Fruit fly (Drosophila melanogaster) whole organism, embryonic: ENCODE measurements around the gene mRpL20.

Source experiments
- Atf3 ChIP-seq: fragments of 200-800 bp; sonication (Bioruptor generic); optimal IDR thresholded peaks from 3 replicates; lab custom pipeline; 2016; ENCODE audit warnings: missing biosample characterization, missing genetic modification characterization
- B-H1 ChIP-seq: fragments of 200-800 bp; sonication (Bioruptor generic); IDR thresholded peaks from 3 replicates; pipeline ENCODE4 v1.3.6; 2022; ENCODE audit warnings: missing biosample characterization, missing genetic modification characterization
- Blimp-1 ChIP-seq: fragments of 200-800 bp; sonication (Bioruptor generic); optimal IDR thresholded peaks from 3 replicates; lab custom pipeline; 2018; ENCODE audit warnings: missing biosample characterization, missing genetic modification characterization, mild to moderate bottlenecking, moderate library complexity, missing genetic modification reagents
- Bteb2 ChIP-seq: fragments of 200-800 bp; sonication (Bioruptor generic); optimal IDR thresholded peaks from 2 replicates; lab custom pipeline; 2016; ENCODE audit warnings: missing biosample characterization, missing genetic modification characterization
- CG10209 ChIP-seq: fragments of 200-800 bp; sonication (Bioruptor generic); optimal IDR thresholded peaks from 3 replicates; lab custom pipeline; 2017; ENCODE audit warnings: missing biosample characterization, mild to moderate bottlenecking, missing genetic modification characterization, missing genetic modification reagents
- CG10321 ChIP-seq: fragments of 200-800 bp; sonication (Bioruptor generic); IDR thresholded peaks from 2 replicates; pipeline ENCODE4 v1.3.6; 2022; ENCODE audit warnings: missing biosample characterization, missing genetic modification characterization
- CG10979 ChIP-seq: fragments of 200-800 bp; sonication (Bioruptor generic); optimal IDR thresholded peaks from 2 replicates; lab custom pipeline; 2018; ENCODE audit warnings: missing biosample characterization, mild to moderate bottlenecking, missing genetic modification characterization, moderate library complexity
- CG12071 ChIP-seq: fragments of 200-800 bp; sonication (Bioruptor generic); optimal IDR thresholded peaks from 3 replicates; lab custom pipeline; 2018; ENCODE audit warnings: missing biosample characterization, mild to moderate bottlenecking, missing genetic modification characterization
- CG12942 ChIP-seq: fragments of 200-800 bp; sonication (Bioruptor generic); optimal IDR thresholded peaks from 3 replicates; lab custom pipeline; 2016; ENCODE audit warnings: missing biosample characterization, missing genetic modification characterization
- CG14860 ChIP-seq: fragments of 200-800 bp; sonication (Bioruptor generic); IDR thresholded peaks from 3 replicates; pipeline ENCODE4 v1.3.6; 2022; ENCODE audit warnings: missing biosample characterization, missing genetic modification characterization; ENCODE audit not compliant: partially characterized antibody
- CG1603 ChIP-seq: fragments of 200-800 bp; sonication (Bioruptor generic); optimal IDR thresholded peaks from 2 replicates; lab custom pipeline; 2019; ENCODE audit warnings: missing biosample characterization, mild to moderate bottlenecking, missing genetic modification characterization, moderate library complexity
- CG2678 ChIP-seq: fragments of 200-800 bp; sonication (Bioruptor generic); optimal IDR thresholded peaks from 3 replicates; lab custom pipeline; 2019; ENCODE audit warnings: missing biosample characterization, mild to moderate bottlenecking, missing genetic modification characterization, moderate library complexity
- CG30020 ChIP-seq: fragments of 200-800 bp; optimal IDR thresholded peaks from 2 replicates; lab custom pipeline; 2019; ENCODE audit warnings: missing biosample characterization, mild to moderate bottlenecking, missing genetic modification characterization, moderate library complexity
- CG34376 ChIP-seq: fragments of 200-800 bp; sonication (Bioruptor generic); optimal IDR thresholded peaks from 2 replicates; lab custom pipeline; 2018; ENCODE audit warnings: missing biosample characterization, mild to moderate bottlenecking, missing genetic modification characterization
- CG34422 ChIP-seq: fragments of 200-800 bp; sonication (Bioruptor generic); IDR thresholded peaks from 3 replicates; pipeline ENCODE4 v1.3.6; 2022; ENCODE audit warnings: missing biosample characterization, missing genetic modification characterization
- CG4730 ChIP-seq: fragments of 200-800 bp; sonication (Bioruptor generic); IDR thresholded peaks from 2 replicates; pipeline ENCODE4 v1.3.6; 2022; ENCODE audit warnings: missing biosample characterization, missing genetic modification characterization
- CG5180 ChIP-seq: fragments of 200-800 bp; sonication (Bioruptor generic); optimal IDR thresholded peaks from 3 replicates; lab custom pipeline; 2017; ENCODE audit warnings: missing biosample characterization, missing genetic modification characterization, mild to moderate bottlenecking, moderate library complexity, missing genetic modification reagents
- CG6272 ChIP-seq: fragments of 200-800 bp; sonication (Bioruptor generic); IDR thresholded peaks from 2 replicates; pipeline ENCODE4 v1.3.6; 2022; ENCODE audit warnings: missing biosample characterization, missing genetic modification characterization
- CG7987 ChIP-seq: fragments of 200-800 bp; sonication (Bioruptor generic); optimal IDR thresholded peaks from 2 replicates; lab custom pipeline; 2018; ENCODE audit warnings: missing biosample characterization, mild to moderate bottlenecking, missing genetic modification characterization, moderate library complexity
- D19A ChIP-seq: fragments of 200-800 bp; optimal IDR thresholded peaks from 3 replicates; lab custom pipeline; 2019; ENCODE audit warnings: missing biosample characterization, mild to moderate bottlenecking, missing genetic modification characterization, moderate library complexity
- Dfd ChIP-seq, 2 experiments: fragments of >200 bp; optimal IDR thresholded peaks; 2 replicates each; lab custom pipeline; 2017; ENCODE audit warnings: missing biosample characterization in 2 of 2, missing genetic modification characterization in 2 of 2
- Doc2 ChIP-seq: fragments of 200-800 bp; sonication (Bioruptor generic); IDR thresholded peaks from 2 replicates; pipeline ENCODE4 v1.3.6; 2022; ENCODE audit warnings: missing biosample characterization, missing genetic modification characterization
- Drgx ChIP-seq: fragments of 200-800 bp; sonication (Bioruptor generic); IDR thresholded peaks from 2 replicates; pipeline ENCODE4 v1.3.6; 2022; ENCODE audit warnings: missing biosample characterization, missing genetic modification characterization
- Elba2 ChIP-seq: fragments of 200-800 bp; sonication (Bioruptor generic); optimal IDR thresholded peaks from 3 replicates; lab custom pipeline; 2016; ENCODE audit warnings: missing biosample characterization, missing genetic modification characterization
- HmgZ ChIP-seq: fragments of 200-800 bp; sonication (Bioruptor generic); optimal IDR thresholded peaks from 2 replicates; lab custom pipeline; 2018; ENCODE audit warnings: missing biosample characterization, mild to moderate bottlenecking, missing genetic modification characterization
- Hmx ChIP-seq: fragments of 200-800 bp; sonication (Bioruptor generic); optimal IDR thresholded peaks from 2 replicates; lab custom pipeline; 2016; ENCODE audit warnings: missing biosample characterization, missing genetic modification characterization
- Kr ChIP-seq: fragments of 200-800 bp; sonication (Bioruptor generic); optimal IDR thresholded peaks from 2 replicates; lab custom pipeline; 2017; ENCODE audit warnings: missing biosample characterization, mild to moderate bottlenecking, missing genetic modification characterization
- NC2β ChIP-seq: fragments of 200-800 bp; sonication (Bioruptor generic); optimal IDR thresholded peaks from 2 replicates; lab custom pipeline; 2016; ENCODE audit warnings: missing biosample characterization, missing genetic modification characterization
- NfI ChIP-seq: fragments of 200-800 bp; sonication (Bioruptor generic); optimal IDR thresholded peaks from 3 replicates; lab custom pipeline; 2018; ENCODE audit warnings: missing biosample characterization, mild to moderate bottlenecking, missing genetic modification characterization, moderate library complexity
- Rfx ChIP-seq: fragments of 200-800 bp; sonication (Bioruptor generic); IDR thresholded peaks from 2 replicates; pipeline ENCODE4 v1.3.6; 2022; ENCODE audit warnings: missing biosample characterization, missing genetic modification characterization
- Six4 ChIP-seq: fragments of 200-800 bp; sonication (Bioruptor generic); optimal IDR thresholded peaks from 2 replicates; lab custom pipeline; 2016; ENCODE audit warnings: missing biosample characterization, missing genetic modification characterization
- Ssrp ChIP-seq: fragments of 200-800 bp; sonication (Bioruptor generic); optimal IDR thresholded peaks from 2 replicates; lab custom pipeline; 2018; ENCODE audit warnings: missing biosample characterization, mild to moderate bottlenecking, missing genetic modification characterization, moderate library complexity
- Stat92E ChIP-seq, 3 experiments: fragments of >200 bp in 2 of 3; fragments of 200-800 bp in 1 of 3; sonication (Bioruptor generic) in 1 of 3; optimal IDR thresholded peaks; 2 replicates each; lab custom pipeline; 2017 to 2019; ENCODE audit warnings: missing biosample characterization in 3 of 3, missing genetic modification characterization in 3 of 3, mild to moderate bottlenecking in 1 of 3, moderate library complexity in 1 of 3
- Tbp ChIP-seq: fragments of >200 bp; optimal IDR thresholded peaks from 2 replicates; lab custom pipeline; 2018; ENCODE audit warnings: missing biosample characterization, missing genetic modification characterization
- Vsx1 ChIP-seq: fragments of 200-800 bp; sonication (Bioruptor generic); optimal IDR thresholded peaks from 2 replicates; lab custom pipeline; 2017; ENCODE audit warnings: missing biosample characterization, mild to moderate bottlenecking, missing genetic modification characterization, missing genetic modification reagents
- Xrp1 ChIP-seq: fragments of 200-800 bp; sonication (Bioruptor generic); IDR thresholded peaks from 2 replicates; pipeline ENCODE4 v1.3.6; 2022; ENCODE audit warnings: missing biosample characterization, missing genetic modification characterization
- bsh ChIP-seq, 2 experiments: fragments of 200-800 bp; sonication (Bioruptor generic); optimal IDR thresholded peaks; 2 replicates each; lab custom pipeline; 2017 to 2018; ENCODE audit warnings: mild to moderate bottlenecking in 2 of 2, missing biosample characterization in 2 of 2, missing genetic modification characterization in 2 of 2, moderate library complexity in 1 of 2
- cas ChIP-seq: fragments of 200-800 bp; sonication (Bioruptor generic); IDR thresholded peaks from 2 replicates; pipeline ENCODE4 v1.3.6; 2022; ENCODE audit warnings: missing biosample characterization, missing genetic modification characterization
- disco-r ChIP-seq: fragments of 200-800 bp; sonication (Bioruptor generic); optimal IDR thresholded peaks from 2 replicates; lab custom pipeline; 2016; ENCODE audit warnings: missing biosample characterization, missing genetic modification characterization
- dmrt99B ChIP-seq: fragments of 200-800 bp; sonication (Bioruptor generic); optimal IDR thresholded peaks from 2 replicates; lab custom pipeline; 2018; ENCODE audit warnings: missing biosample characterization, mild to moderate bottlenecking, missing genetic modification characterization, moderate library complexity
- her ChIP-seq: fragments of 200-800 bp; sonication (Bioruptor generic); optimal IDR thresholded peaks from 2 replicates; lab custom pipeline; 2016; ENCODE audit warnings: missing biosample characterization, missing genetic modification characterization
- lbe ChIP-seq: fragments of 200-800 bp; sonication (Bioruptor generic); optimal IDR thresholded peaks from 2 replicates; lab custom pipeline; 2016; ENCODE audit warnings: missing biosample characterization, mild to moderate bottlenecking, missing genetic modification characterization
- pb ChIP-seq: fragments of 200-800 bp; sonication (Bioruptor generic); optimal IDR thresholded peaks from 3 replicates; lab custom pipeline; 2016; ENCODE audit warnings: missing biosample characterization, missing genetic modification characterization
- pum ChIP-seq: fragments of 200-800 bp; sonication (Bioruptor generic); optimal IDR thresholded peaks from 2 replicates; lab custom pipeline; 2016; ENCODE audit warnings: missing biosample characterization, missing genetic modification characterization
- run ChIP-seq: fragments of 200-800 bp; sonication (Bioruptor generic); optimal IDR thresholded peaks from 3 replicates; lab custom pipeline; 2018; ENCODE audit warnings: missing biosample characterization, mild to moderate bottlenecking, missing genetic modification characterization
- schlank ChIP-seq: fragments of 200-800 bp; sonication (Bioruptor generic); optimal IDR thresholded peaks from 2 replicates; lab custom pipeline; 2018; ENCODE audit warnings: missing biosample characterization, mild to moderate bottlenecking, missing genetic modification characterization
- shn ChIP-seq: fragments of 200-800 bp; sonication (Bioruptor generic); optimal IDR thresholded peaks from 3 replicates; lab custom pipeline; 2016; ENCODE audit warnings: missing biosample characterization, missing genetic modification characterization
- tin ChIP-seq: fragments of 200-800 bp; sonication (Bioruptor generic); optimal IDR thresholded peaks from 3 replicates; lab custom pipeline; 2016; ENCODE audit warnings: missing biosample characterization, missing genetic modification characterization
- zfh2 ChIP-seq: fragments of 200-800 bp; sonication (Bioruptor generic); optimal IDR thresholded peaks from 2 replicates; lab custom pipeline; 2016; ENCODE audit warnings: missing biosample characterization, missing genetic modification characterization

Gene mRpL20

DNA sequence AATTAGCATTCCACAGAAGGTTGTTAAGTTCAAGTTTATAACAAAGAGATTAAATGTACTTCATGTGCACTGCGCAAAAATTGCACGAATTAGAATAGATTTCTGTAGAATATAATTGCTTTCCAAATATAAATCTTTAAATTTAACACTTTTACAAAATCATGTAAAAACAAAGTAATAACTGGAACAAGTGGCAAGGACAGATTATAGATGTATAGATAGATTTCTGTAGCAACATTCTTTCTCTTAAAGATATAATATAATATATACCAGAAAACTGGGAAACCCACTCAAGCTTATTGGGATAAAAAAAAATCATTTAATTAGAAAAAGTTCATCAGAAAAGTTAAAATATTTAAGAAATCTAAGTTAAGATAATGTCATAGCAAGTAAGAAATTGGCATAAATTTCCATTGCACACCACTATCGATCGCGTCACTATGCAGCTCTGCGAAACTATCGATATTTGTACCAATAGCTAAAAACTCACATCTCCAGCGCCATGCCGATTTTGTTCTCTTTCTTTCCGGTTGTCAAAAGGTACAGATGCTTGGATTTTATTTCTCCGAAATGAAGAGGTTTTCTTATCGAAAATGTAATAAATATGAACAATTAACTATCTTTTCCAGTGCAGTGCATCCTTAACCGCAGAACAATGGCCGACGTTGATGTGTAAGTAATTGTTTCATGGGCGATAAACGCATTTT is 5.3 kb upstream of the mRpL20 start, which contains the start of gene RpS12 (continued):
- TF ChIP-seq Stat92E (GFP tag; optimal IDR thresholded peaks at IDR 0.05; lab: Kevin White, UChicago): peak in 1 of 3 experiments; percentile 59
- peak; percentile 31 for TF ChIP-seq Ssrp (tag; lab: Kevin White, UChicago)
- peak; percentile 71 for TF ChIP-seq CG6272 (GFP tag; lab: Robert Waterston, UW)
- TF ChIP-seq run (tag; lab: Kevin White, UChicago): peak; percentile 19
- peak; percentile 85 for TF ChIP-seq her (GFP tag; lab: Kevin White, UChicago)
- TF ChIP-seq CG1603: peak; percentile 93
- peak; percentile 92 for TF ChIP-seq Rfx
- peak; percentile 79 for TF ChIP-seq cas (GFP tag; lab: Robert Waterston, UW)
- TF ChIP-seq Six4 (GFP tag; lab: Kevin White, UChicago): peak; percentile 30
- TF ChIP-seq Hmx (GFP tag; lab: Kevin White, UChicago): no peak
- peak; percentile 72 for TF ChIP-seq pb
- TF ChIP-seq Atf3 (GFP tag; lab: Kevin White, UChicago): peak; percentile 81
- peak; percentile 48 for TF ChIP-seq CG4730 (GFP tag; lab: Robert Waterston, UW)
- peak; percentile 97 for TF ChIP-seq NC2β (GFP tag; lab: Kevin White, UChicago)
- TF ChIP-seq CG10209 (GFP tag; lab: Kevin White, UChicago): peak; percentile 79
- TF ChIP-seq CG2678 (tag; lab: Kevin White, UChicago): peak; percentile 60
- peak; percentile 83 for TF ChIP-seq shn (GFP tag; lab: Kevin White, UChicago)
- peak; percentile 56 for TF ChIP-seq disco-r
- no peak; the same call in none of the 2 replicates for TF ChIP-seq Drgx (GFP tag; lab: Robert Waterston, UW)
- peak; percentile 94 for TF ChIP-seq CG7987 (GFP tag; lab: Kevin White, UChicago)
- no peak for TF ChIP-seq Tbp
- peak; percentile 91 for TF ChIP-seq NfI (GFP tag; lab: Kevin White, UChicago)
- peak; percentile 34 for TF ChIP-seq Kr (GFP tag; lab: Kevin White, UChicago)
- TF ChIP-seq Dfd (GFP tag; optimal IDR thresholded peaks at IDR 0.05; lab: Kevin White, UChicago): no peak
- peak; percentile 43 to 54 for TF ChIP-seq bsh (GFP tag; optimal IDR thresholded peaks at IDR 0.05; lab: Kevin White, UChicago)
- TF ChIP-seq HmgZ (tag; lab: Kevin White, UChicago): peak; percentile 59
- peak; percentile 67 for TF ChIP-seq pum
- TF ChIP-seq CG34376 (GFP tag; lab: Kevin White, UChicago): peak; percentile 88
- peak; percentile 76 for TF ChIP-seq tin (GFP tag; lab: Kevin White, UChicago)
- peak; percentile 67 for TF ChIP-seq lbe (GFP tag; lab: Kevin White, UChicago)
- peak; percentile 49 for TF ChIP-seq CG14860 (GFP tag; lab: Robert Waterston, UW)
- peak; percentile 80 for TF ChIP-seq CG34422 (GFP tag; lab: Robert Waterston, UW)
- TF ChIP-seq Xrp1 (GFP tag; lab: Robert Waterston, UW): peak; percentile 23; the same call in 1 of the 2 replicates
- peak; percentile 81 for TF ChIP-seq CG30020 (tag; lab: Kevin White, UChicago)
- peak; percentile 71 for TF ChIP-seq Vsx1 (GFP tag; lab: Kevin White, UChicago)
- TF ChIP-seq Doc2: no peak
- TF ChIP-seq CG10321 (GFP tag; lab: Robert Waterston, UW): peak; percentile 61
- peak; percentile 60 for TF ChIP-seq Bteb2
- TF ChIP-seq CG5180 (GFP tag; lab: Kevin White, UChicago): peak; percentile 37
- TF ChIP-seq schlank: peak; percentile 84
- TF ChIP-seq CG12071 (GFP tag; lab: Kevin White, UChicago): peak; percentile 87
- no peak; the same call in 2 of the 3 replicates for TF ChIP-seq B-H1
- TF ChIP-seq CG10979 (tag; lab: Kevin White, UChicago): peak; percentile 50
- TF ChIP-seq Elba2: no peak
- peak; percentile 78 for TF ChIP-seq zfh2 (GFP tag; lab: Kevin White, UChicago)
- TF ChIP-seq CG12942 (GFP tag; lab: Kevin White, UChicago): peak; percentile 49
- no peak for TF ChIP-seq D19A (tag; lab: Kevin White, UChicago)
- TF ChIP-seq dmrt99B (tag; lab: Kevin White, UChicago): peak; percentile 54
- TF ChIP-seq Blimp-1 (GFP tag; lab: Kevin White, UChicago): no peak
